Worm (Caenorhabditis elegans): ENCODE measurements around the gene irk-1.

- TF ChIP-seq ztf-29 (GFP tag; IDR thresholded peaks at IDR 0.05), result no peak
- no peak for TF ChIP-seq tab-1 (GFP tag; IDR thresholded peaks at IDR 0.05)
- TF ChIP-seq cog-1 (tag; optimal IDR thresholded peaks at IDR 0.05), result no peak
- no peak for TF ChIP-seq klf-2 (GFP tag; conservative IDR thresholded peaks at IDR 0.05)
- no peak for TF ChIP-seq ref-1 (GFP tag; conservative IDR thresholded peaks at IDR 0.05)
- no peak for TF ChIP-seq ztf-23 (GFP tag; IDR thresholded peaks at IDR 0.05)
Observed at ce11 chrX:6795843-6796521, 18.1 kb upstream of the irk-1 start.

Measured in whole organism, midembryonic.